Worm (Caenorhabditis elegans): Measurements from ENCODE around the gene C13A2.1.
"Not testable (repeated sequence)": the region's sequence is repeated elsewhere in the genome, so short reads cannot be mapped to it uniquely, and the experiment has no call there.

The C13A2.1 gene

DNA sequence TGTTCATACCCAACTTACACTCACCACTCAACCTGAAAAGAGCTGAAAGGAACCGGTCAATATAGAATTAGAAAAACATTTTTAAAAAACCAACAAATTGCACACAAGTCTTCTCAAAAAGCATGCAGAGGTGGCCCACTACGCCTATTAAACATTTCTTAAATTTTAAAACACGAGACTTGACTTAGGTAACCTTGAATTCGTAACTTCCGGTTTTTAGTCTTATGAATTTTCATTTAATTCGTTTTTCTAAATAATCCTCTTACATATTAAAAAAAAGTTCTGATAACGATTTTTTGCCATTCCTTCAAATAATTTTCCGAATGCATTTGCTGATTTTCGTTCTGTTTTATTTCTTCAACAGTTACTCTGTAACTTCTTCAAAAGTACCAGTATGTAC is 39.3 kb downstream of the C13A2.1 start, which contains the start of gene clec-7:
Gene clec-7, plus strand, starts transcription at position 301 of the 400 bp plus-strand sequence.
- TF ChIP-seq hlh-1 (tag; optimal IDR thresholded peaks at IDR 0.05) (no peak), ces-1 (GFP tag; optimal IDR thresholded peaks at IDR 0.05) (no peak), ceh-39 (tag; optimal IDR thresholded peaks at IDR 0.05) (no peak), lsy-2 (tag; optimal IDR thresholded peaks at IDR 0.05) (no peak), nhr-2 (tag; optimal IDR thresholded peaks at IDR 0.05) (no peak), unc-120 (tag; optimal IDR thresholded peaks at IDR 0.05; ENCODE audit: poor library complexity, severe bottlenecking) (no peak), mep-1 (tag; optimal IDR thresholded peaks at IDR 0.05) (no peak), unc-39 (tag; optimal IDR thresholded peaks at IDR 0.05) (no peak), elt-1 (tag; optimal IDR thresholded peaks at IDR 0.05; ENCODE audit: borderline replicate concordance, insufficient read depth) (no peak)

DNA sequence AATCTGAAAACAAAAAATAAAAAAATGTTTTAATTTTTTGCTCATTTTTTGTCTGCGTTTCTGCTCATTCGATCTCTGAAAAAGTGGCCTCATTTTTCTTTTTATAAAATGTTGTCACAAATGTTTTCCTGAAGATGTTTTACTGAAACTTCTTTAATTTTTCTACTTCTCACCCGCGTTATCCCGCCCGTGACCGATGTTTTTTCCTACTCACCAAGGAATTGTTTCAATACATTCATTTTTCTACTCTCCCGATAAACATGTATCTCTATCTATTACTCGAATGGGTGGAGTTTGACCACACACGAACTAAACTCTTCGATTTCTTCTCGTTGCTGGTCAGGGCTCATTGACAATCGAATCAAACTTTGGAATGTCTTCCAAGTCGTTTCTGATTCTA is 42.1 kb downstream of the C13A2.1 start, which contains the start of gene F10G2.2:
Gene F10G2.2, plus strand, starts transcription at position 301 of the 400 bp plus-strand sequence.
- TF ChIP-seq nhr-76 (tag; optimal IDR thresholded peaks at IDR 0.05) (no peak), mab-5 (tag; optimal IDR thresholded peaks at IDR 0.05) (no peak), ceh-39 (tag; optimal IDR thresholded peaks at IDR 0.05) (no peak), ces-1 (GFP tag; optimal IDR thresholded peaks at IDR 0.05) (no peak), nhr-28 (tag; optimal IDR thresholded peaks at IDR 0.05) (no peak), ceh-43 (GFP tag; optimal IDR thresholded peaks at IDR 0.05) (no peak), sem-2 (GFP tag; optimal IDR thresholded peaks at IDR 0.05) (no peak), nhr-12 (tag; optimal IDR thresholded peaks at IDR 0.05) (no peak), mep-1 (tag; optimal IDR thresholded peaks at IDR 0.05) (no peak)

DNA sequence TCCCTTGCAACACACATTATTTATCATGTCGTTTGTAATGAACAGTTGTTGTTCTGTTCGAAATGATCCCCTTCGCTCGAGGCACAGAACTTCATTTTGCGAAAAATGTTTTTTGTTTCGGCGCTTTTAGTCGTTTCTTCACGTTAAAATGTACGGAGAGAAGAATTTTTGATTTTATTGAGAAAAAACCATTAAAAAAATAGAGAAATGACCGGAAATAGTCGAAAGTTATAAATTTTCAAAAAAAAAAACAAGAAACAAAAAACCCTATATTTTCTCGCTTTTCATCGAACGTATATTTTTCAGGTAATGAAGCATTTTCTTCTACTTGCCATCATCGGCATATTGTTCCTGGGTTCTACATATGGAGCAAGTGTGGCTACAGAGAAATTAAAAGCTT is 43.5 kb downstream of the C13A2.1 start, which contains the start of gene F10G2.1:
Gene F10G2.1, plus strand, starts transcription at position 301 of the 400 bp plus-strand sequence.
- no peak for TF ChIP-seq lsy-2 (tag; optimal IDR thresholded peaks at IDR 0.05)
- peak; percentile 25 for TF ChIP-seq hlh-1 (tag; optimal IDR thresholded peaks at IDR 0.05)
- TF ChIP-seq blmp-1 (tag; optimal IDR thresholded peaks at IDR 0.05), result no peak
- TF ChIP-seq ztf-11 (tag; optimal IDR thresholded peaks at IDR 0.05), result no peak
- no peak for TF ChIP-seq nhr-76 (tag; optimal IDR thresholded peaks at IDR 0.05)
- TF ChIP-seq flh-1 (GFP tag; optimal IDR thresholded peaks at IDR 0.05), result no peak
- no peak for TF ChIP-seq snpc-4 (tag; optimal IDR thresholded peaks at IDR 0.05)
- TF ChIP-seq pha-4 (tag; optimal IDR thresholded peaks at IDR 0.05), result no peak

DNA sequence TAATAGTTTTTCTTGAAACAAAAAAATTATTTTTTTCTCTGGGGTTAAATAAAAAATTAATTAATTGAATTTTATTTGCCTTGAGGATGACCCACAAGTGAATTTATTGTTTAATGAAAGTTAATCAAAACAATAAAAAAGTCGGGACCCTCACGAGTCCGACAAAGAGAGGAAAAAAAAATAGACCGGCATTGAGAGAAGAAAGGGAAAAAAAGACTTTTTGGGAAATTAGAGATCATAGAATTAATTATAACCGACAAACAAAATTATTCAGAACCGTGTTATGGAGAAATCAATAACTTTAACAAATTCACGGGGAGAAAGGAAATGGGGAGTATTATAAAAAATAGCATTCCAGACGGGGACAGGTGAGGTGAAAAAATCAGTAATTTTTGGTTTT is 48.4 kb downstream of the C13A2.1 start, which contains the start of gene F10G2.7:
Gene F10G2.7, minus strand, starts transcription at position 101 of the 400 bp plus-strand sequence.
- not testable (repeated sequence) for TF ChIP-seq hlh-1 (tag; optimal IDR thresholded peaks at IDR 0.05); ces-1 (GFP tag; optimal IDR thresholded peaks at IDR 0.05); nhr-76 (tag; optimal IDR thresholded peaks at IDR 0.05)

DNA sequence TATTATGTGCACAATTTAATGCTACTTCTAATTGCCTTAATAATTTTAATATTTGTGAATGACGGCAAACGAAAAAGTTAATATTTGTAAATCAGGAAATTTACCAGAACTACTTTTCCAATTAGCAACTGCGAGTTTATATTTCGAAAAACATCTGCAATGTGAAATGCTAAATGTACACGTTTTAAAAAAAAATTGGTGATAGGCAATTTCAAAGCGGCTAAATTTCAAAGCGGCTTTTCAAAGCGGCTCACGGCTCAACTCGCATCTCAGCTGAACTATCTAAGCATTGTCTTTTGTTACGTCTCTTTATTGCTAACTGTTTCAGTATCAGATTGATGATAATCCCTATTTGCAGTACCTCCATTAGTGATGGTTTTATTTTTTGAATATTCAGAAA is 51.0 kb downstream of the C13A2.1 start, which contains the start of gene srh-187:
Gene srh-187, minus strand, starts transcription at position 101 of the 400 bp plus-strand sequence.
- no peak for TF ChIP-seq cnd-1 (tag; optimal IDR thresholded peaks at IDR 0.05)
- no peak for TF ChIP-seq ceh-39 (tag; optimal IDR thresholded peaks at IDR 0.05)
- TF ChIP-seq sem-2 (GFP tag; optimal IDR thresholded peaks at IDR 0.05), result no peak
- no peak for TF ChIP-seq nhr-76 (tag; optimal IDR thresholded peaks at IDR 0.05)
- TF ChIP-seq elt-3 (tag; optimal IDR thresholded peaks at IDR 0.05), result no peak
- TF ChIP-seq mls-2 (tag; optimal IDR thresholded peaks at IDR 0.05), result no peak
- no peak for TF ChIP-seq bed-3 (GFP tag; optimal IDR thresholded peaks at IDR 0.05)
- no peak for TF ChIP-seq snpc-4 (tag; optimal IDR thresholded peaks at IDR 0.05)
- TF ChIP-seq pha-4 (tag; optimal IDR thresholded peaks at IDR 0.05), result no peak
- TF ChIP-seq unc-120 (tag; optimal IDR thresholded peaks at IDR 0.05; ENCODE audit: poor library complexity, severe bottlenecking), result no peak
- no peak for TF ChIP-seq sptf-1 (tag; optimal IDR thresholded peaks at IDR 0.05)
- TF ChIP-seq unc-39 (tag; optimal IDR thresholded peaks at IDR 0.05), result no peak
- TF ChIP-seq elt-1 (tag; optimal IDR thresholded peaks at IDR 0.05; ENCODE audit: borderline replicate concordance, insufficient read depth), result no peak
- TF ChIP-seq ceh-43 (GFP tag; optimal IDR thresholded peaks at IDR 0.05), result no peak
